Fruit fly (Drosophila melanogaster) whole organism, adult: Measurements from ENCODE around the gene CtsF.

ENCODE experiments used
- CG14711 ChIP-seq: fragments of 200-800 bp; sonication (Bioruptor generic); optimal IDR thresholded peaks from 2 replicates; lab custom pipeline; 2018; ENCODE audit warnings: missing biosample characterization, mild to moderate bottlenecking, missing genetic modification characterization, moderate library complexity
- CG33017 ChIP-seq: fragments of 200-800 bp; sonication (Bioruptor generic); optimal IDR thresholded peaks from 2 replicates; lab custom pipeline; 2018; ENCODE audit warnings: missing biosample characterization, mild to moderate bottlenecking, missing genetic modification characterization, moderate library complexity
- Crg-1 ChIP-seq: fragments of 200-800 bp; sonication (Bioruptor generic); optimal IDR thresholded peaks from 2 replicates; lab custom pipeline; 2016; ENCODE audit warnings: missing biosample characterization, missing genetic modification characterization
- Hr96 ChIP-seq: fragments of 200-800 bp; sonication (Bioruptor generic); optimal IDR thresholded peaks from 2 replicates; lab custom pipeline; 2016; ENCODE audit warnings: missing biosample characterization, missing genetic modification characterization
- bab1 ChIP-seq: fragments of 200-800 bp; sonication (Bioruptor generic); optimal IDR thresholded peaks from 3 replicates; lab custom pipeline; 2019; ENCODE audit warnings: missing biosample characterization, mild to moderate bottlenecking, missing genetic modification characterization, moderate library complexity
- cic ChIP-seq: fragments of 200-800 bp; sonication (Bioruptor generic); optimal IDR thresholded peaks from 2 replicates; lab custom pipeline; 2017; ENCODE audit warnings: missing biosample characterization, mild to moderate bottlenecking, missing genetic modification characterization, moderate library complexity
- toe ChIP-seq: fragments of 200-800 bp; sonication (Bioruptor generic); optimal IDR thresholded peaks from 2 replicates; lab custom pipeline; 2016; ENCODE audit warnings: missing biosample characterization, missing genetic modification characterization

- TF ChIP-seq Hr96 (GFP tag; lab: Kevin White, UChicago) (no peak), CG14711 (tag; lab: Kevin White, UChicago) (no peak), toe (GFP tag; lab: Kevin White, UChicago) (no peak), cic (GFP tag; lab: Kevin White, UChicago) (no peak), Crg-1 (GFP tag; lab: Kevin White, UChicago) (no peak), CG33017 (tag; lab: Kevin White, UChicago) (no peak), bab1 (GFP tag; lab: Kevin White, UChicago) (no peak)
Measured at dm6 chr3R:5211901-5212758, 39.4 kb downstream of the CtsF start.
